Worm (Caenorhabditis elegans) whole organism, midembryonic: ENCODE data around the gene Y66D12A.7.

Experiments
- flt-1 ChIP-seq: fragments of 200-800 bp; sonication (Bioruptor generic); IDR thresholded peaks from 2 replicates; pipeline ENCODE4 v1.3.6; 2022; ENCODE audit warnings: missing genetic modification characterization, missing compliant biosample characterization
- med-1 ChIP-seq: sonication (generic microtip); optimal IDR thresholded peaks from 2 replicates; lab custom pipeline; 2017; ENCODE audit warnings: missing genetic modification characterization, mild to moderate bottlenecking, missing compliant biosample characterization, antibody characterized with exemption, missing genetic modification reagents; ENCODE audit not compliant: insufficient read depth

ce11 chrIII:11563417-11563949 is 16.8 kb downstream of the Y66D12A.7 start, which contains the start of gene Y66D12A.11:
- TF ChIP-seq med-1 (GFP tag; lab: Kevin White, UChicago) (no peak), flt-1 (GFP tag; lab: Robert Waterston, UW) (no peak)
